Fruit fly (Drosophila melanogaster) whole organism, embryonic: ENCODE data around the gene heix.

Experiments
- Bdp1 ChIP-seq: fragments of 200-800 bp; sonication (Bioruptor generic); optimal IDR thresholded peaks from 3 replicates; lab custom pipeline; 2016; ENCODE audit warnings: missing biosample characterization, missing genetic modification characterization
- CG12942 ChIP-seq: fragments of 200-800 bp; sonication (Bioruptor generic); optimal IDR thresholded peaks from 3 replicates; lab custom pipeline; 2016; ENCODE audit warnings: missing biosample characterization, missing genetic modification characterization
- CG14710 ChIP-seq: fragments of 200-800 bp; sonication (Bioruptor generic); optimal IDR thresholded peaks from 3 replicates; lab custom pipeline; 2019; ENCODE audit warnings: missing biosample characterization, mild to moderate bottlenecking, missing genetic modification characterization, moderate library complexity
- CG15514 ChIP-seq: fragments of 200-800 bp; sonication (Bioruptor generic); optimal IDR thresholded peaks from 3 replicates; lab custom pipeline; 2017; ENCODE audit warnings: missing biosample characterization, missing genetic modification characterization, mild to moderate bottlenecking, moderate library complexity, missing genetic modification reagents
- CG15601 ChIP-seq: fragments of 200-800 bp; sonication (Bioruptor generic); optimal IDR thresholded peaks from 3 replicates; lab custom pipeline; 2019; ENCODE audit warnings: missing biosample characterization, mild to moderate bottlenecking, missing genetic modification characterization, moderate library complexity
- CG17829 ChIP-seq: fragments of 200-800 bp; optimal IDR thresholded peaks from 2 replicates; lab custom pipeline; 2019; ENCODE audit warnings: missing biosample characterization, mild to moderate bottlenecking, missing genetic modification characterization, moderate library complexity
- CG18476 ChIP-seq: fragments of 200-800 bp; sonication (Bioruptor generic); optimal IDR thresholded peaks from 2 replicates; lab custom pipeline; 2016; ENCODE audit warnings: missing biosample characterization, mild to moderate bottlenecking, missing genetic modification characterization
- CG18764 ChIP-seq: fragments of 200-800 bp; sonication (Bioruptor generic); optimal IDR thresholded peaks from 3 replicates; lab custom pipeline; 2016; ENCODE audit warnings: missing biosample characterization, missing genetic modification characterization
- CG3065 ChIP-seq: fragments of 200-800 bp; sonication (Bioruptor generic); optimal IDR thresholded peaks from 2 replicates; lab custom pipeline; 2016; ENCODE audit warnings: missing biosample characterization, missing genetic modification characterization
- CG31441 ChIP-seq: fragments of 200-800 bp; sonication (Bioruptor generic); IDR thresholded peaks from 2 replicates; pipeline ENCODE4 v1.3.6; 2022; ENCODE audit warnings: missing biosample characterization, missing genetic modification characterization
- CG33557 ChIP-seq: fragments of 200-800 bp; sonication (Bioruptor generic); optimal IDR thresholded peaks from 2 replicates; lab custom pipeline; 2019; ENCODE audit warnings: missing biosample characterization, mild to moderate bottlenecking, missing genetic modification characterization, moderate library complexity
- CG3407 ChIP-seq: fragments of 200-800 bp; sonication (Bioruptor generic); optimal IDR thresholded peaks from 2 replicates; lab custom pipeline; 2018; ENCODE audit warnings: missing biosample characterization, mild to moderate bottlenecking, missing genetic modification characterization
- CG4328 ChIP-seq: fragments of 200-800 bp; sonication (Bioruptor generic); optimal IDR thresholded peaks from 3 replicates; lab custom pipeline; 2017; ENCODE audit warnings: missing biosample characterization, missing genetic modification reagents, missing genetic modification characterization
- CG4360 ChIP-seq: fragments of 200-800 bp; sonication (Bioruptor generic); IDR thresholded peaks from 2 replicates; pipeline ENCODE4 v1.3.6; 2022; ENCODE audit warnings: missing biosample characterization, missing genetic modification characterization
- CG4820 ChIP-seq: fragments of 200-800 bp; sonication (Bioruptor generic); optimal IDR thresholded peaks from 3 replicates; lab custom pipeline; 2016; ENCODE audit warnings: missing biosample characterization, missing genetic modification characterization
- CG5180 ChIP-seq: fragments of 200-800 bp; sonication (Bioruptor generic); optimal IDR thresholded peaks from 3 replicates; lab custom pipeline; 2017; ENCODE audit warnings: missing biosample characterization, missing genetic modification characterization, mild to moderate bottlenecking, moderate library complexity, missing genetic modification reagents
- CG8478 ChIP-seq: fragments of >200 bp; optimal IDR thresholded peaks from 2 replicates; lab custom pipeline; 2018
- Chrac-16 ChIP-seq: fragments of 200-800 bp; sonication (Bioruptor generic); optimal IDR thresholded peaks from 3 replicates; lab custom pipeline; 2016; ENCODE audit warnings: missing biosample characterization, missing genetic modification characterization
- D ChIP-seq, 2 experiments: fragments of 200-800 bp in 1 of 2; fragments of >200 bp in 1 of 2; sonication (Bioruptor generic) in 1 of 2; optimal IDR thresholded peaks; 2 replicates in 1 of 2; 3 replicates in 1 of 2; lab custom pipeline; 2017; ENCODE audit warnings: mild to moderate bottlenecking in 1 of 2, missing biosample characterization in 1 of 2, missing genetic modification characterization in 1 of 2, missing genetic modification reagents in 1 of 2
- Dip3 ChIP-seq: fragments of 200-800 bp; sonication (Bioruptor generic); optimal IDR thresholded peaks from 3 replicates; lab custom pipeline; 2016; ENCODE audit warnings: missing biosample characterization, missing genetic modification characterization
- Fer2 ChIP-seq: fragments of 200-800 bp; sonication (Bioruptor generic); optimal IDR thresholded peaks from 2 replicates; lab custom pipeline; 2018; ENCODE audit warnings: missing biosample characterization, mild to moderate bottlenecking, missing genetic modification characterization, moderate library complexity
- Lhr ChIP-seq: fragments of 200-800 bp; sonication (Bioruptor generic); optimal IDR thresholded peaks from 3 replicates; lab custom pipeline; 2017; ENCODE audit warnings: mild to moderate bottlenecking, missing biosample characterization, missing genetic modification reagents, missing genetic modification characterization
- MTF-1 ChIP-seq: fragments of 200-800 bp; sonication (Bioruptor generic); optimal IDR thresholded peaks from 2 replicates; lab custom pipeline; 2018; ENCODE audit warnings: missing biosample characterization, mild to moderate bottlenecking, missing genetic modification characterization, borderline replicate concordance
- NC2α ChIP-seq: fragments of 200-800 bp; sonication (Bioruptor generic); optimal IDR thresholded peaks from 2 replicates; lab custom pipeline; 2016; ENCODE audit warnings: missing biosample characterization, missing genetic modification characterization
- NfI ChIP-seq: fragments of 200-800 bp; sonication (Bioruptor generic); optimal IDR thresholded peaks from 3 replicates; lab custom pipeline; 2018; ENCODE audit warnings: missing biosample characterization, mild to moderate bottlenecking, missing genetic modification characterization, moderate library complexity
- Trl ChIP-seq, 3 experiments: fragments of >200 bp in 2 of 3; fragments of 200-800 bp in 1 of 3; sonication (Bioruptor generic) in 1 of 3; optimal IDR thresholded peaks; 2 replicates in 1 of 3; 3 replicates in 2 of 3; lab custom pipeline; 2016 to 2017; ENCODE audit warnings: missing biosample characterization in 1 of 3, missing genetic modification characterization in 1 of 3
- Usf ChIP-seq: fragments of 200-800 bp; sonication (Bioruptor generic); optimal IDR thresholded peaks from 2 replicates; lab custom pipeline; 2017; ENCODE audit warnings: missing genotype, missing biosample characterization, missing genetic modification characterization
- Xbp1 ChIP-seq: fragments of 200-800 bp; sonication (Bioruptor generic); optimal IDR thresholded peaks from 3 replicates; lab custom pipeline; 2016; ENCODE audit warnings: missing biosample characterization, mild to moderate bottlenecking, missing genetic modification characterization
- amos ChIP-seq: fragments of 200-800 bp; sonication (Bioruptor generic); IDR thresholded peaks from 2 replicates; pipeline ENCODE4 v1.3.6; 2022; ENCODE audit warnings: missing biosample characterization, missing genetic modification characterization; ENCODE audit not compliant: partially characterized antibody
- bcd ChIP-seq: fragments of 200-800 bp; sonication (Bioruptor generic); optimal IDR thresholded peaks from 2 replicates; lab custom pipeline; 2017; ENCODE audit warnings: missing biosample characterization, mild to moderate bottlenecking, missing genetic modification characterization
- cato ChIP-seq: fragments of 200-800 bp; sonication (Bioruptor generic); optimal IDR thresholded peaks from 2 replicates; lab custom pipeline; 2016; ENCODE audit warnings: missing biosample characterization, missing genetic modification characterization, borderline replicate concordance
- ci ChIP-seq: fragments of 200-800 bp; sonication (Bioruptor generic); IDR thresholded peaks from 3 replicates; pipeline ENCODE4 v1.3.6; 2022; ENCODE audit warnings: missing biosample characterization, missing genetic modification characterization
- crol ChIP-seq: fragments of 200-800 bp; sonication (Bioruptor generic); IDR thresholded peaks from 2 replicates; pipeline ENCODE4 v1.3.6; 2022; ENCODE audit warnings: missing biosample characterization, missing genetic modification characterization
- da ChIP-seq: fragments of 200-800 bp; sonication (Bioruptor generic); optimal IDR thresholded peaks from 2 replicates; lab custom pipeline; 2016; ENCODE audit warnings: missing biosample characterization, missing genetic modification characterization
- gcm2 ChIP-seq: fragments of 200-800 bp; sonication (Bioruptor generic); optimal IDR thresholded peaks from 2 replicates; lab custom pipeline; 2016; ENCODE audit warnings: missing biosample characterization, missing genetic modification characterization
- gem ChIP-seq: fragments of 200-800 bp; sonication (Bioruptor generic); optimal IDR thresholded peaks from 2 replicates; lab custom pipeline; 2019; ENCODE audit warnings: missing biosample characterization, mild to moderate bottlenecking, missing genetic modification characterization, moderate library complexity
- gfzf ChIP-seq: fragments of 200-800 bp; sonication (Bioruptor generic); optimal IDR thresholded peaks from 2 replicates; lab custom pipeline; 2016; ENCODE audit warnings: missing biosample characterization, mild to moderate bottlenecking, missing genetic modification characterization, moderate library complexity
- gsb-n ChIP-seq: fragments of 200-800 bp; sonication (Bioruptor generic); optimal IDR thresholded peaks from 3 replicates; lab custom pipeline; 2018; ENCODE audit warnings: missing biosample characterization, mild to moderate bottlenecking, missing genetic modification characterization
- hb ChIP-seq: fragments of 200-800 bp; sonication (Bioruptor generic); IDR thresholded peaks from 3 replicates; pipeline ENCODE4 v1.3.6; 2022; ENCODE audit warnings: missing biosample characterization, missing genetic modification characterization; ENCODE audit not compliant: partially characterized antibody
- jumu ChIP-seq: fragments of 200-800 bp; sonication (Bioruptor generic); optimal IDR thresholded peaks from 3 replicates; lab custom pipeline; 2016; ENCODE audit warnings: missing biosample characterization, missing genetic modification characterization
- kay ChIP-seq: fragments of 200-800 bp; sonication (Bioruptor generic); optimal IDR thresholded peaks from 2 replicates; lab custom pipeline; 2016; ENCODE audit warnings: missing biosample characterization, missing genetic modification characterization
- lola ChIP-seq, 3 experiments: fragments of >200 bp in 2 of 3; fragments of 200-800 bp in 1 of 3; sonication (Bioruptor generic) in 1 of 3; optimal IDR thresholded peaks; 2 replicates each; lab custom pipeline; 2017 to 2019; ENCODE audit warnings: missing biosample characterization in 3 of 3, missing genetic modification characterization in 3 of 3, mild to moderate bottlenecking in 1 of 3, moderate library complexity in 1 of 3
- pho ChIP-seq: fragments of 200-800 bp; sonication (Bioruptor generic); optimal IDR thresholded peaks from 2 replicates; lab custom pipeline; 2016; ENCODE audit warnings: missing biosample characterization, missing genetic modification characterization
- scrt ChIP-seq: fragments of 200-800 bp; sonication (Bioruptor generic); optimal IDR thresholded peaks from 2 replicates; lab custom pipeline; 2018; ENCODE audit warnings: missing biosample characterization, mild to moderate bottlenecking, missing genetic modification characterization, moderate library complexity
- slou ChIP-seq: fragments of 200-800 bp; sonication (Bioruptor generic); optimal IDR thresholded peaks from 3 replicates; lab custom pipeline; 2016; ENCODE audit warnings: missing biosample characterization, missing genetic modification characterization
- sob ChIP-seq: fragments of 200-800 bp; sonication (Bioruptor generic); IDR thresholded peaks from 2 replicates; pipeline ENCODE4 v1.3.6; 2022; ENCODE audit warnings: missing biosample characterization, missing genetic modification characterization
- stc ChIP-seq: fragments of 200-800 bp; sonication (Bioruptor generic); IDR thresholded peaks from 2 replicates; pipeline ENCODE4 v1.3.6; 2022; ENCODE audit warnings: missing biosample characterization, missing genetic modification characterization
- twi ChIP-seq: fragments of 200-800 bp; optimal IDR thresholded peaks from 2 replicates; lab custom pipeline; 2019; ENCODE audit warnings: missing biosample characterization, mild to moderate bottlenecking, missing genetic modification characterization, moderate library complexity

Gene heix

dm6 chr2L:16287602-16288392, 11.9 kb downstream of the heix start, which contains the start of the genes crp and pkaap (continued):
- TF ChIP-seq CG15601 (tag; lab: Kevin White, UChicago) (peak; percentile 75), Dip3 (GFP tag; lab: Kevin White, UChicago) (peak; percentile 77), cato (no peak), CG4328 (peak; percentile 68), scrt (GFP tag; lab: Kevin White, UChicago) (peak; percentile 63), CG33557 (GFP tag; lab: Kevin White, UChicago) (peak; percentile 37), da (GFP tag; lab: Kevin White, UChicago) (peak; percentile 65), CG15514 (peak; percentile 73), Trl (optimal IDR thresholded peaks at IDR 0.05; lab: Kevin White, UChicago) (no peak), Trl (GFP tag; optimal IDR thresholded peaks at IDR 0.05; lab: Kevin White, UChicago) (peak; percentile 94), Usf (GFP tag; lab: Kevin White, UChicago) (peak; percentile 47), CG12942 (GFP tag; lab: Kevin White, UChicago) (peak; percentile 67), CG8478 (lab: Kevin White, UChicago) (no peak), slou (GFP tag; lab: Kevin White, UChicago) (peak; percentile 86), twi (tag; lab: Kevin White, UChicago) (peak; percentile 3), CG17829 (tag; lab: Kevin White, UChicago) (peak; percentile 74), CG18764 (GFP tag; lab: Kevin White, UChicago) (peak; percentile 81), jumu (GFP tag; lab: Kevin White, UChicago) (peak; percentile 87), hb (GFP tag; lab: Robert Waterston, UW) (no peak), CG4820 (GFP tag; lab: Kevin White, UChicago) (peak; percentile 76), pho (peak; percentile 83), ci (GFP tag; lab: Robert Waterston, UW) (no peak), Chrac-16 (GFP tag; lab: Kevin White, UChicago) (peak; percentile 88), stc (no peak), gcm2 (GFP tag; lab: Kevin White, UChicago) (peak; percentile 78), gfzf (GFP tag; lab: Kevin White, UChicago) (peak; percentile 98), CG18476 (GFP tag; lab: Kevin White, UChicago) (peak; percentile 27), NfI (GFP tag; lab: Kevin White, UChicago) (peak; percentile 83), sob (GFP tag; lab: Robert Waterston, UW) (no peak), Xbp1 (GFP tag; lab: Kevin White, UChicago) (peak; percentile 87), NC2α (GFP tag; lab: Kevin White, UChicago) (peak; percentile 75), Bdp1 (GFP tag; lab: Kevin White, UChicago) (peak; percentile 82), bcd (peak; percentile 69), gem (tag; lab: Kevin White, UChicago) (no peak), CG31441 (no peak), lola (GFP tag; optimal IDR thresholded peaks at IDR 0.05; lab: Kevin White, UChicago) (peak in 1 of 3 experiments; percentile 14), CG14710 (tag; lab: Kevin White, UChicago) (peak; percentile 67), gsb-n (tag; lab: Kevin White, UChicago) (peak; percentile 52), Fer2 (peak; percentile 42), CG3407 (GFP tag; lab: Kevin White, UChicago) (peak; percentile 69), CG4360 (GFP tag; lab: Robert Waterston, UW) (no peak), kay (GFP tag; lab: Kevin White, UChicago) (peak; percentile 33), CG5180 (peak; percentile 14), crol (no peak), D (optimal IDR thresholded peaks at IDR 0.05; lab: Kevin White, UChicago) (no peak), D (GFP tag; optimal IDR thresholded peaks at IDR 0.05; lab: Kevin White, UChicago) (peak; percentile 43), MTF-1 (peak; percentile 82), amos (GFP tag; lab: Robert Waterston, UW) (no peak), CG3065 (GFP tag; lab: Kevin White, UChicago) (peak; percentile 72), Lhr (GFP tag; lab: Kevin White, UChicago) (peak; percentile 91)
